Fruit fly (Drosophila melanogaster) whole organism, prepupa: ENCODE results near the gene CG12951.

ENCODE experiments used
- CG10669 ChIP-seq: fragments of 200-800 bp; sonication (Bioruptor generic); optimal IDR thresholded peaks from 3 replicates; lab custom pipeline; 2018; ENCODE audit warnings: missing biosample characterization, mild to moderate bottlenecking, missing genetic modification characterization, moderate library complexity
- CG11294 ChIP-seq: fragments of 200-800 bp; sonication (Bioruptor generic); IDR thresholded peaks from 2 replicates; pipeline ENCODE4 v1.3.6; 2022; ENCODE audit warnings: missing biosample characterization, missing genetic modification characterization
- CG11762 ChIP-seq: fragments of 200-800 bp; sonication (Bioruptor generic); optimal IDR thresholded peaks from 3 replicates; lab custom pipeline; 2016; ENCODE audit warnings: missing biosample characterization, missing genetic modification characterization; ENCODE audit not compliant: insufficient read depth
- CG11902 ChIP-seq: fragments of 200-800 bp; sonication (Bioruptor generic); optimal IDR thresholded peaks from 3 replicates; lab custom pipeline; 2016; ENCODE audit warnings: missing biosample characterization, missing genetic modification characterization
- CG31627 ChIP-seq: fragments of 200-800 bp; sonication (Bioruptor generic); optimal IDR thresholded peaks from 3 replicates; lab custom pipeline; 2016; ENCODE audit warnings: missing biosample characterization, missing genetic modification characterization
- CG32006 ChIP-seq: fragments of 200-800 bp; sonication (Bioruptor generic); optimal IDR thresholded peaks from 3 replicates; lab custom pipeline; 2017; ENCODE audit warnings: missing biosample characterization, mild to moderate bottlenecking, missing genetic modification characterization
- CG34406 ChIP-seq: fragments of 200-800 bp; sonication (Bioruptor generic); optimal IDR thresholded peaks from 3 replicates; lab custom pipeline; 2016; ENCODE audit warnings: missing biosample characterization, missing genetic modification characterization
- CG3919 ChIP-seq: fragments of 200-800 bp; sonication (Bioruptor generic); optimal IDR thresholded peaks from 3 replicates; lab custom pipeline; 2016; ENCODE audit warnings: missing biosample characterization, missing genetic modification characterization
- CG6163 ChIP-seq: fragments of 200-800 bp; sonication (Bioruptor generic); IDR thresholded peaks from 3 replicates; pipeline ENCODE4 v1.3.6; 2022; ENCODE audit warnings: missing biosample characterization, missing genetic modification characterization
- CG6808 ChIP-seq: fragments of 200-800 bp; sonication (Bioruptor generic); optimal IDR thresholded peaks from 3 replicates; lab custom pipeline; 2017; ENCODE audit warnings: missing biosample characterization, missing genetic modification characterization, mild to moderate bottlenecking, moderate library complexity, missing genetic modification reagents
- CG6854 ChIP-seq: fragments of 200-800 bp; sonication (Bioruptor generic); optimal IDR thresholded peaks from 2 replicates; lab custom pipeline; 2017; ENCODE audit warnings: missing biosample characterization, mild to moderate bottlenecking, missing genetic modification characterization
- CG8319 ChIP-seq: fragments of 200-800 bp; sonication (Bioruptor generic); optimal IDR thresholded peaks from 3 replicates; lab custom pipeline; 2016; ENCODE audit warnings: missing biosample characterization, missing genetic modification characterization
- CG9139 ChIP-seq: fragments of 200-800 bp; sonication (Bioruptor generic); optimal IDR thresholded peaks from 3 replicates; lab custom pipeline; 2017; ENCODE audit warnings: missing biosample characterization, mild to moderate bottlenecking, missing genetic modification characterization
- Eip78C ChIP-seq: fragments of 200-800 bp; sonication (Bioruptor generic); peaks from one replicate; lab custom pipeline; 2016; ENCODE audit warnings: missing biosample characterization, missing genetic modification characterization
- Eip93F ChIP-seq: fragments of 200-800 bp; sonication (Bioruptor generic); optimal IDR thresholded peaks from 2 replicates; lab custom pipeline; 2016; ENCODE audit warnings: missing biosample characterization, mild to moderate bottlenecking, missing genetic modification characterization
- Ets21C ChIP-seq: fragments of 200-800 bp; sonication (Bioruptor generic); optimal IDR thresholded peaks from 3 replicates; lab custom pipeline; 2016; ENCODE audit warnings: missing biosample characterization, missing genetic modification characterization
- Gug ChIP-seq: fragments of 200-800 bp; sonication (Bioruptor generic); IDR thresholded peaks from 2 replicates; pipeline ENCODE4 v1.3.6; 2022; ENCODE audit warnings: missing biosample characterization, missing genetic modification characterization
- Hr38 ChIP-seq: sonication (Bioruptor generic); optimal IDR thresholded peaks from 2 replicates; lab custom pipeline; 2016; ENCODE audit warnings: missing biosample characterization, missing genetic modification characterization
- Lpt ChIP-seq: fragments of 200-800 bp; sonication (Bioruptor generic); optimal IDR thresholded peaks from 3 replicates; lab custom pipeline; 2016; ENCODE audit warnings: missing biosample characterization, missing genetic modification characterization
- Met ChIP-seq: fragments of 200-800 bp; sonication (Bioruptor generic); optimal IDR thresholded peaks from 3 replicates; lab custom pipeline; 2016; ENCODE audit warnings: missing biosample characterization, missing genetic modification characterization
- Sox102F ChIP-seq: fragments of 200-800 bp; sonication (Bioruptor generic); optimal IDR thresholded peaks from 2 replicates; lab custom pipeline; 2016; ENCODE audit warnings: missing biosample characterization, mild to moderate bottlenecking, missing genetic modification characterization
- Sox14 ChIP-seq: fragments of 200-800 bp; sonication (Bioruptor generic); optimal IDR thresholded peaks from 3 replicates; lab custom pipeline; 2016; ENCODE audit warnings: missing biosample characterization, missing genetic modification characterization
- achi ChIP-seq: fragments of 200-800 bp; sonication (Bioruptor generic); optimal IDR thresholded peaks from 3 replicates; lab custom pipeline; 2016; ENCODE audit warnings: missing biosample characterization, missing genetic modification characterization
- acj6 ChIP-seq: fragments of 200-800 bp; sonication (Bioruptor generic); optimal IDR thresholded peaks from 3 replicates; lab custom pipeline; 2016; ENCODE audit warnings: missing biosample characterization, missing genetic modification characterization
- dac ChIP-seq: fragments of 200-800 bp; sonication (Bioruptor generic); optimal IDR thresholded peaks from 2 replicates; lab custom pipeline; 2017; ENCODE audit warnings: missing biosample characterization, mild to moderate bottlenecking, missing genetic modification characterization
- dsx ChIP-seq: fragments of 200-800 bp; optimal IDR thresholded peaks from 3 replicates; lab custom pipeline; 2019; ENCODE audit warnings: missing biosample characterization, mild to moderate bottlenecking, missing genetic modification characterization, moderate library complexity; ENCODE audit not compliant: poor library complexity, severe bottlenecking
- esn ChIP-seq: fragments of 200-800 bp; sonication (Bioruptor generic); optimal IDR thresholded peaks from 2 replicates; lab custom pipeline; 2016; ENCODE audit warnings: missing biosample characterization, mild to moderate bottlenecking, missing genetic modification characterization, moderate library complexity
- fd85E ChIP-seq: fragments of 200-800 bp; sonication (Bioruptor generic); optimal IDR thresholded peaks from 3 replicates; lab custom pipeline; 2016; ENCODE audit warnings: missing biosample characterization, missing genetic modification characterization
- lz ChIP-seq: fragments of 200-800 bp; sonication (Bioruptor generic); optimal IDR thresholded peaks from 3 replicates; lab custom pipeline; 2016; ENCODE audit warnings: missing biosample characterization, missing genetic modification characterization
- net ChIP-seq: fragments of 200-800 bp; sonication (Bioruptor generic); optimal IDR thresholded peaks from 3 replicates; lab custom pipeline; 2016; ENCODE audit warnings: missing biosample characterization, missing genetic modification characterization
- pdm3 ChIP-seq: fragments of 200-800 bp; sonication (Bioruptor generic); optimal IDR thresholded peaks from 3 replicates; lab custom pipeline; 2016; ENCODE audit warnings: missing biosample characterization, missing genetic modification characterization
- spab ChIP-seq: fragments of 200-800 bp; sonication (Bioruptor generic); optimal IDR thresholded peaks from 2 replicates; lab custom pipeline; 2017; ENCODE audit warnings: missing biosample characterization, mild to moderate bottlenecking, missing genetic modification characterization, missing genetic modification reagents
- ss ChIP-seq, 2 experiments: fragments of 200-800 bp; sonication (Bioruptor generic); optimal IDR thresholded peaks; 2 replicates in 1 of 2; 3 replicates in 1 of 2; lab custom pipeline; 2017 to 2018; ENCODE audit warnings: mild to moderate bottlenecking in 2 of 2, missing biosample characterization in 2 of 2, missing genetic modification characterization in 2 of 2, moderate library complexity in 1 of 2
- svp ChIP-seq: fragments of 200-800 bp; sonication (Bioruptor generic); peaks from one replicate; lab custom pipeline; 2016; ENCODE audit warnings: missing biosample characterization, missing genetic modification characterization

The CG12951 gene

dm6 chr3R:9351415-9352379, 21.6 kb upstream of the CG12951 start (continued):
- TF ChIP-seq ss (GFP tag; optimal IDR thresholded peaks at IDR 0.05; lab: Kevin White, UChicago) (peak in 1 of 2 experiments; percentile 25), Hr38 (no peak), CG11762 (peak; percentile 61), Met (GFP tag; lab: Kevin White, UChicago) (peak; percentile 68), CG10669 (peak; percentile 65), CG31627 (GFP tag; lab: Kevin White, UChicago) (peak; percentile 47), net (GFP tag; lab: Kevin White, UChicago) (peak; percentile 83), Lpt (GFP tag; lab: Kevin White, UChicago) (peak; percentile 67), CG6163 (GFP tag; lab: Robert Waterston, UW) (no peak), spab (GFP tag; lab: Kevin White, UChicago) (peak; percentile 50), Sox14 (GFP tag; lab: Kevin White, UChicago) (peak; percentile 67), CG6854 (no peak), CG8319 (GFP tag; lab: Kevin White, UChicago) (no peak), CG11902 (GFP tag; lab: Kevin White, UChicago) (peak; percentile 10), dsx (GFP tag; lab: Kevin White, UChicago) (no peak), svp (GFP tag; lab: Kevin White, UChicago) (peak; percentile 72), CG3919 (GFP tag; lab: Kevin White, UChicago) (peak; percentile 76), CG9139 (peak; percentile 10), lz (GFP tag; lab: Kevin White, UChicago) (peak; percentile 17), esn (GFP tag; lab: Kevin White, UChicago) (peak; percentile 52), Eip78C (GFP tag; lab: Kevin White, UChicago) (peak; percentile 91), Eip93F (GFP tag; lab: Kevin White, UChicago) (peak; percentile 18), acj6 (GFP tag; lab: Kevin White, UChicago) (peak; percentile 73), CG34406 (GFP tag; lab: Kevin White, UChicago) (peak; percentile 51), achi (GFP tag; lab: Kevin White, UChicago) (peak; percentile 67), Ets21C (peak; percentile 25), CG6808 (GFP tag; lab: Kevin White, UChicago) (peak; percentile 33)

- peak; percentile 77 for TF ChIP-seq svp (GFP tag; lab: Kevin White, UChicago)
- TF ChIP-seq CG6854 = peak; percentile 39
- no peak for TF ChIP-seq CG10669
- TF ChIP-seq CG11294 (GFP tag; lab: Robert Waterston, UW) = no peak
- peak; percentile 11 for TF ChIP-seq CG3919 (GFP tag; lab: Kevin White, UChicago)
- TF ChIP-seq CG6163 (GFP tag; lab: Robert Waterston, UW) = 0 out of 3 replicates have a peak, but pooled peaks have one; percentile 26
- peak; percentile 83 for TF ChIP-seq dsx (GFP tag; lab: Kevin White, UChicago)
- no peak for TF ChIP-seq pdm3 (GFP tag; lab: Kevin White, UChicago)
- TF ChIP-seq Eip78C (GFP tag; lab: Kevin White, UChicago) = peak; percentile 42
- TF ChIP-seq Sox102F (GFP tag; lab: Kevin White, UChicago) = peak; percentile 6
- TF ChIP-seq ss (GFP tag; optimal IDR thresholded peaks at IDR 0.05; lab: Kevin White, UChicago) = peak in 1 of 2 experiments; percentile 16
- TF ChIP-seq CG32006 (GFP tag; lab: Kevin White, UChicago) = no peak
- TF ChIP-seq Gug = no peak
- no peak for TF ChIP-seq dac (GFP tag; lab: Kevin White, UChicago)
- peak; percentile 7 for TF ChIP-seq fd85E (GFP tag; lab: Kevin White, UChicago)
Observed at dm6 chr3R:9350561-9351379, 20.6 kb upstream of the CG12951 start.
